Fruit fly (Drosophila melanogaster): ENCODE measurements around the gene CG7988.

Gene CG7988

DNA sequence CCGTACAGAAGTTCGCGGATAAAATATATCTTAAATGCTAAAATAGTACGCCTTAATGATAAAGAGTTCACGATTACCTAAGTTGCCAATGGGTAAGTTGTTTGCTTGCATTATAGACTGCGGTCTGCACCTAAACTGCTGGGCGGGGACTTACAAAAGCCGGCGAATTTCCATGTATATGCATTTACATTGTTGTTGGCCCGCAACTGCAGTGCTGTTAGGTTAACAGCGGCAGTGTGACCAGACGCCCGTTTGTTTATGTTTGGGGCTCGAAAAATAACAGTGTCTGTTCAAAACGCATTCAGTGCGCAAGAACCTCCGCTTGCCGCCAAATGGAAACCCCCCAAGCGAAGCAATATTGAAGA is 20.5 kb upstream of the CG7988 start:
- TF ChIP-seq CG11504 (tag; optimal IDR thresholded peaks at IDR 0.05) (no peak), BEAF-32 (GFP tag; optimal IDR thresholded peaks at IDR 0.05) (peak; percentile 27), sens-2 (GFP tag; IDR thresholded peaks at IDR 0.05) (no peak), stwl (tag; optimal IDR thresholded peaks at IDR 0.05) (peak; percentile 84), CG17186 (GFP tag; optimal IDR thresholded peaks at IDR 0.05) (peak; percentile 37), gfzf (GFP tag; optimal IDR thresholded peaks at IDR 0.05) (peak; percentile 57), ewg (GFP tag; optimal IDR thresholded peaks at IDR 0.05) (peak; percentile 69), CG10431 (GFP tag; optimal IDR thresholded peaks at IDR 0.05) (peak; percentile 100), CG15601 (tag; optimal IDR thresholded peaks at IDR 0.05) (peak; percentile 43), CG6175 (GFP tag; IDR thresholded peaks at IDR 0.05) (no peak), CG8944 (GFP tag; optimal IDR thresholded peaks at IDR 0.05) (no peak), CG9797 (GFP tag; optimal IDR thresholded peaks at IDR 0.05) (peak; percentile 45), Dp (GFP tag; optimal IDR thresholded peaks at IDR 0.05) (peak; percentile 60), otp (GFP tag; IDR thresholded peaks at IDR 0.05) (no peak), D (optimal IDR thresholded peaks at IDR 0.05) (peak; percentile 6), D (GFP tag; optimal IDR thresholded peaks at IDR 0.05) (no peak)

DNA sequence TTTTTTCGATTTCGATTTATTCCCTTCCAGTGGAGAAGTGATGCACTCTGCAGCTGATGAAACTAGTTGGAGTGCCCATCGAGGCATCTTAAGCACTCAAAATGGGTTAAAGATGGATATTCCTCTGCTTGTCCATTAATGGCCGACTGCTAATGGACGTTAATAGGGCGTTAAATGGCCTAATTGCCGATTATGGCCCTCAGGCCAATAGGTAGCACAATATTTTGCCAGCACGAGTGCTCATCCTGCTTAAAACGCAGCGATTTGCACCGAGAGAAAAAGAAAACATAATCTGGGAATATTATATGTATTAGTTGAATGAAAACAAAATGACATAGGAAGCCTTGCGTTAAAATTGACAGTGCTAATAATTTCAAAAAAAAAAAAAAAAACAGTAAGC is 11.8 kb upstream of the CG7988 start, which contains the start of gene CG44158:
TSS of gene CG44158 (plus strand) at position 301 of the 400 bp plus-strand sequence.
- TF ChIP-seq Ets65A (GFP tag): peak; percentile 59
- no peak for TF ChIP-seq Poxn (GFP tag; IDR thresholded peaks at IDR 0.05)

DNA sequence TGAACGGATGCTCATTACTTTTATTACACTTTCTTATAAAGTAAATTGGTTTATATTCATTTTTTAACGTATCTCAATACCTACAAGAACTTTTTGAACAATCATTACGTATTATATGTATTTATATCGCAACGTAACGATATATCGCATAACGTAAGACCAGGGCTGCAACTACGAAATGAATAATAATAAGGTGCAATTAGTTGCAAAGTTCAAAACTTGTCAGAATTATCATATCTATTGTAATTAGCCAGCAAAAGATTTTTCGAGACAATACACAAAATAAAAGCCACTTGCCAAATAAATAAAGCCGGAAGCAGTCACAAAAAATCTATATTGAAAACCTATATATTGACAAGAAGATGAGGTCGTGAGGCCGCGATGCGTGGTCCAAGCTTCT is 5.0 kb upstream of the CG7988 start:
- TF ChIP-seq CG4360 (GFP tag; IDR thresholded peaks at IDR 0.05): no peak
- no peak for TF ChIP-seq CHES-1-like (GFP tag; optimal IDR thresholded peaks at IDR 0.05)
- TF ChIP-seq dmrt99B (tag; optimal IDR thresholded peaks at IDR 0.05): no peak
- TF ChIP-seq CG15269 (tag; optimal IDR thresholded peaks at IDR 0.05): no peak
- no peak for TF ChIP-seq cas (GFP tag; IDR thresholded peaks at IDR 0.05)
- TF ChIP-seq Side (GFP tag; optimal IDR thresholded peaks at IDR 0.05): no peak
- no peak for TF ChIP-seq E2f1 (GFP tag; IDR thresholded peaks at IDR 0.05)
- TF ChIP-seq dan (GFP tag; IDR thresholded peaks at IDR 0.05): no peak
- TF ChIP-seq jumu (GFP tag; optimal IDR thresholded peaks at IDR 0.05): peak; percentile 8
- no peak for TF ChIP-seq B-H1 (GFP tag; IDR thresholded peaks at IDR 0.05)
- TF ChIP-seq cato (GFP tag; optimal IDR thresholded peaks at IDR 0.05; ENCODE audit: borderline replicate concordance): no peak
- no peak for TF ChIP-seq cg (GFP tag; optimal IDR thresholded peaks at IDR 0.05)
- TF ChIP-seq dpn (GFP tag; optimal IDR thresholded peaks at IDR 0.05): peak; percentile 47 to 50
- TF ChIP-seq sens (GFP tag): peak; percentile 84
- no peak for TF ChIP-seq Atf3 (GFP tag; optimal IDR thresholded peaks at IDR 0.05)
- no peak for TF ChIP-seq Lhr (GFP tag; optimal IDR thresholded peaks at IDR 0.05)
- TF ChIP-seq Hmr (GFP tag; optimal IDR thresholded peaks at IDR 0.05): peak; percentile 43
- no peak; the same call in 1 of the 2 replicates for TF ChIP-seq vvl (GFP tag; IDR thresholded peaks at IDR 0.05)
- no peak for TF ChIP-seq CG4328 (GFP tag; optimal IDR thresholded peaks at IDR 0.05)
- TF ChIP-seq CrebB (tag; optimal IDR thresholded peaks at IDR 0.05): no peak
- TF ChIP-seq tin (GFP tag; optimal IDR thresholded peaks at IDR 0.05): peak; percentile 54
- TF ChIP-seq CG12155 (GFP tag; optimal IDR thresholded peaks at IDR 0.05): peak; percentile 41
- TF ChIP-seq CG13894 (tag; optimal IDR thresholded peaks at IDR 0.05): no peak
- peak; percentile 47; the same call in 1 of the 2 replicates for TF ChIP-seq Ada2b (GFP tag; IDR thresholded peaks at IDR 0.05)
- no peak for TF ChIP-seq dmrt11E (tag; optimal IDR thresholded peaks at IDR 0.05)
- TF ChIP-seq CG7928 (GFP tag; optimal IDR thresholded peaks at IDR 0.05): peak; percentile 87
- no peak for TF ChIP-seq bsh (GFP tag; optimal IDR thresholded peaks at IDR 0.05)
- no peak for TF ChIP-seq fd102C (GFP tag; optimal IDR thresholded peaks at IDR 0.05)
- TF ChIP-seq sens-2 (GFP tag; IDR thresholded peaks at IDR 0.05): no peak
- peak; percentile 65 for TF ChIP-seq CG9932 (GFP tag; IDR thresholded peaks at IDR 0.05)
- no peak for TF ChIP-seq CG2199 (GFP tag; IDR thresholded peaks at IDR 0.05)
- TF ChIP-seq CG3726 (GFP tag; IDR thresholded peaks at IDR 0.05): no peak
- no peak for TF ChIP-seq zf30C (GFP tag; optimal IDR thresholded peaks at IDR 0.05)

All from whole organism, embryonic.